Worm (Caenorhabditis elegans) whole organism, L4/young adult: Measurements from ENCODE around the gene lin-18.

Experiments used
- W03F9.2 ChIP-seq: fragments of 150-350 bp; optimal IDR thresholded peaks from 2 replicates; lab custom pipeline; 2014; ENCODE audit warnings: missing biosample characterization, missing genetic modification characterization
- dao-5 ChIP-seq: sonication (generic microtip); optimal IDR thresholded peaks from 2 replicates; lab custom pipeline; 2016; ENCODE audit warnings: missing genotype, missing genetic modification characterization, moderate library complexity, missing compliant biosample characterization

DNA sequence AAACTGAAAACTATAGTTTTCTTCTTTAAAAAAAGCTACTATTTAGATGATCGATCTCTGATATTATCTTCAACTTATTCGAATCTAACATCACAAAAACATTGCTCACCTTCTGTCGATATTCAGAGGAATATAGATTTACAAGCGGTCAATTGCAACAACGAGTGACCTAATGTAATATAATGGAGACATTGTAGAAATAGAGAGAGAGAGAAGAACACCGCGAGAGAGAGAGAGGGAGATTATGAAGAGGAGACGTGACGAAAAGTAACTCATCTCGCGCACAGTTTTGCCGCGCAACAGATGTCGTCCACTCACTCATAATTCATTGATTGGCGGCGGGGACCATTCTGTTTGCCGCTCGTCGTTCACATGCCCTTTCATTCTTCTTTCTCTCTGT lies 52.0 kb downstream of the lin-18 start:
- TF ChIP-seq dao-5 (tag; lab: Kevin White, UChicago) (no peak), W03F9.2 (tag; lab: Kevin White, UChicago) (no peak)
